Worm (Caenorhabditis elegans) whole organism, L4 larva: ENCODE measurements around the gene far-6.

Experiments
- D1046.2 ChIP-seq: fragments of 200-800 bp; sonication (Bioruptor generic); IDR thresholded peaks from 2 replicates; pipeline ENCODE4 v1.3.6; 2022; ENCODE audit warnings: missing genetic modification characterization, missing compliant biosample characterization
- F10B5.3 ChIP-seq: sonication (generic microtip); optimal IDR thresholded peaks from 2 replicates; lab custom pipeline; 2016; ENCODE audit warnings: mild to moderate bottlenecking, missing genetic modification characterization, missing compliant biosample characterization
- Y105C5A.15 ChIP-seq: fragments of 200-800 bp; sonication (Bioruptor generic); IDR thresholded peaks from 2 replicates; pipeline ENCODE4 v1.3.6; 2022; ENCODE audit warnings: missing genetic modification characterization, missing compliant biosample characterization
- Y5F2A.4 ChIP-seq: fragments of 200-800 bp; sonication (Bioruptor generic); optimal IDR thresholded peaks from 2 replicates; lab custom pipeline; 2018; ENCODE audit warnings: mild to moderate bottlenecking, missing genetic modification characterization, missing compliant biosample characterization
- Y75B8A.6 ChIP-seq: fragments of 200-800 bp; sonication (Bioruptor generic); IDR thresholded peaks from 2 replicates; pipeline ENCODE4 v1.3.6; 2022; ENCODE audit warnings: missing genetic modification reagents, missing genetic modification characterization, missing compliant biosample characterization
- aha-1 ChIP-seq: fragments of 150-350 bp; peaks from one replicate; lab custom pipeline; 2014; ENCODE audit warnings: missing biosample characterization, missing genetic modification characterization
- aly-2 ChIP-seq: sonication (generic microtip); optimal IDR thresholded peaks from 2 replicates; lab custom pipeline; 2018; ENCODE audit warnings: missing biosample characterization, missing genetic modification characterization
- ama-1 ChIP-seq: fragments of 150-350 bp; optimal IDR thresholded peaks from 2 replicates; lab custom pipeline; 2014; ENCODE audit warnings: inconsistent platforms, mixed read lengths
- ctbp-1 ChIP-seq: fragments of 200-800 bp; sonication (Bioruptor generic); IDR thresholded peaks from 2 replicates; pipeline ENCODE4 v1.3.6; 2022; ENCODE audit warnings: missing genetic modification reagents, missing genetic modification characterization, missing compliant biosample characterization
- daf-16 ChIP-seq, 3 experiments: sonication (generic microtip); optimal IDR thresholded peaks; 2 replicates each; lab custom pipeline; 2016 to 2017; ENCODE audit warnings: missing genetic modification characterization in 3 of 3, missing genetic modification reagents in 3 of 3, mild to moderate bottlenecking in 2 of 3, missing compliant biosample characterization in 2 of 3, missing biosample characterization in 1 of 3, moderate library complexity in 1 of 3
- dmd-6 ChIP-seq: fragments of 200-800 bp; sonication (Bioruptor generic); IDR thresholded peaks from 2 replicates; pipeline ENCODE4 v1.3.6; 2022; ENCODE audit warnings: missing genetic modification reagents, missing genetic modification characterization, missing compliant biosample characterization
- duxl-1 ChIP-seq: sonication (generic microtip); optimal IDR thresholded peaks from 2 replicates; lab custom pipeline; 2016; ENCODE audit warnings: mild to moderate bottlenecking, missing genetic modification characterization, moderate library complexity, missing compliant biosample characterization; ENCODE audit not compliant: poor library complexity
- dve-1 ChIP-seq: sonication (generic microtip); optimal IDR thresholded peaks from 2 replicates; lab custom pipeline; 2017; ENCODE audit warnings: antibody characterized with exemption, mild to moderate bottlenecking, missing genetic modification characterization, missing compliant biosample characterization; ENCODE audit not compliant: insufficient read depth
- egl-27 ChIP-seq: sonication (generic microtip); optimal IDR thresholded peaks from 3 replicates; lab custom pipeline; 2017; ENCODE audit warnings: missing biosample characterization, missing genetic modification reagents, missing genetic modification characterization
- fkh-10 ChIP-seq: fragments of 150-350 bp; optimal IDR thresholded peaks from 2 replicates; lab custom pipeline; 2014; ENCODE audit warnings: missing biosample characterization, missing genetic modification reagents, missing genetic modification characterization
- fos-1 ChIP-seq: fragments of 150-350 bp; optimal IDR thresholded peaks from 2 replicates; lab custom pipeline; 2014; ENCODE audit warnings: missing biosample characterization, missing genetic modification characterization
- hlh-11 ChIP-seq: fragments of 200-800 bp; sonication (Bioruptor generic); optimal IDR thresholded peaks from 2 replicates; lab custom pipeline; 2018; ENCODE audit warnings: mild to moderate bottlenecking, missing genetic modification characterization, missing compliant biosample characterization
- hlh-30 ChIP-seq: sonication (generic microtip); optimal IDR thresholded peaks from 2 replicates; lab custom pipeline; 2017; ENCODE audit warnings: antibody characterized with exemption, mild to moderate bottlenecking, missing genetic modification characterization, missing compliant biosample characterization; ENCODE audit not compliant: insufficient read depth
- madf-5 ChIP-seq, 2 experiments: fragments of 200-800 bp; sonication (Bioruptor generic); IDR thresholded peaks; 2 replicates each; pipeline ENCODE4 v1.3.6; 2022; ENCODE audit warnings: missing compliant biosample characterization in 2 of 2, missing genetic modification characterization in 2 of 2
- mdl-1 ChIP-seq, 2 experiments: fragments of 150-350 bp in 1 of 2; sonication (generic microtip) in 1 of 2; optimal IDR thresholded peaks; 2 replicates each; lab custom pipeline; 2014 to 2017; ENCODE audit warnings: missing biosample characterization in 2 of 2, missing genetic modification characterization in 2 of 2
- mep-1 ChIP-seq: fragments of 150-350 bp; sonication (generic microtip); optimal IDR thresholded peaks from 3 replicates; lab custom pipeline; 2014; ENCODE audit warnings: missing biosample characterization, missing genetic modification characterization
- mes-2 ChIP-seq: sonication (generic microtip); optimal IDR thresholded peaks from 2 replicates; lab custom pipeline; 2016; ENCODE audit warnings: missing genotype, mild to moderate bottlenecking, missing genetic modification characterization, missing compliant biosample characterization; ENCODE audit not compliant: poor library complexity, severe bottlenecking
- nhr-102 ChIP-seq: sonication (generic microtip); optimal IDR thresholded peaks from 2 replicates; lab custom pipeline; 2016; ENCODE audit warnings: mild to moderate bottlenecking, missing genetic modification characterization, moderate library complexity, missing compliant biosample characterization
- nhr-28 ChIP-seq: fragments of 150-350 bp; optimal IDR thresholded peaks from 2 replicates; lab custom pipeline; 2014; ENCODE audit warnings: missing biosample characterization, missing genetic modification characterization
- nhr-6 ChIP-seq: fragments of 150-350 bp; optimal IDR thresholded peaks from 2 replicates; lab custom pipeline; 2014; ENCODE audit warnings: missing biosample characterization, missing genetic modification characterization
- pha-4 ChIP-seq, 2 experiments: fragments of 150-350 bp in 1 of 2; fragments of 200-800 bp in 1 of 2; sonication (Bioruptor generic) in 1 of 2; IDR thresholded peaks in 1 of 2; optimal IDR thresholded peaks in 1 of 2; 2 replicates each; pipeline versions ENCODE4 v1.3.6 to Lab custom; 2014 to 2022; ENCODE audit warnings: missing genetic modification characterization in 2 of 2, missing genetic modification reagents in 2 of 2, missing biosample characterization in 1 of 2, missing compliant biosample characterization in 1 of 2
- pqm-1 ChIP-seq: sonication (generic microtip); optimal IDR thresholded peaks from 2 replicates; lab custom pipeline; 2017; ENCODE audit warnings: missing biosample characterization, missing genetic modification characterization
- skn-1 ChIP-seq: fragments of 150-350 bp; optimal IDR thresholded peaks from 2 replicates; lab custom pipeline; 2014; ENCODE audit warnings: missing biosample characterization, missing genetic modification characterization
- tra-1 ChIP-seq: fragments of 200-800 bp; sonication (Bioruptor generic); IDR thresholded peaks from 2 replicates; pipeline ENCODE4 v1.3.6; 2022; ENCODE audit warnings: missing genetic modification reagents, missing genetic modification characterization, missing compliant biosample characterization
- unc-39 ChIP-seq: sonication (generic microtip); optimal IDR thresholded peaks from 2 replicates; lab custom pipeline; 2017; ENCODE audit warnings: missing biosample characterization, missing genetic modification characterization
- unc-62 ChIP-seq, 3 experiments: fragments of 150-350 bp in 1 of 3; sonication (generic microtip); optimal IDR thresholded peaks in 2 of 3; peaks in 1 of 3; 1 replicate in 1 of 3; 2 replicates in 2 of 3; lab custom pipeline; 2014 to 2017; ENCODE audit warnings: missing biosample characterization in 3 of 3, missing genetic modification characterization in 3 of 3, missing genetic modification reagents in 3 of 3, missing genotype in 1 of 3
- zfp-3 ChIP-seq: fragments of 200-800 bp; sonication (Bioruptor generic); conservative IDR thresholded peaks from 2 replicates; pipeline ENCODE4 v1.3.6; 2022; ENCODE audit warnings: missing genetic modification reagents, missing genetic modification characterization, missing compliant biosample characterization
- zip-11 ChIP-seq: fragments of 200-800 bp; sonication (Bioruptor generic); IDR thresholded peaks from 2 replicates; pipeline ENCODE4 v1.3.6; 2022; ENCODE audit warnings: missing genetic modification characterization, missing compliant biosample characterization

The far-6 gene

DNA sequence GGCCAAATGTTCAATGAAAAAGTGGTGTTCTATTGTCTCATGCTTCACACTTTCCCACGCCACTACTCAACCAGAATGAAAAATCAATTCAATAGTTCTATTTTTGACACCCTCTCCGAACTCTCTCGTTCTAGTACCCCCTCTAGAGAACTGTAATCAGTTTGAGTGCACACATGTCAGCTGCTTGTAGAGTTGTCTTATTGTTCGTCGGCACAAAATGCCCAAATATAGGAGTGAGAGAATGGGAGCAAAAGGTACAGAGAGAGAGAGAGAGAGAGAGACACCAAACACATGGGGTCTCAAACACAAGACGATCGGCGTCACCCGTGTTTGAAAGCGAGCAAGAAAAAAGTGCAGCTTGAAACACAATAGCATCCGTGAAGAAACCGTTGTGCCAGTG is 6.1 kb downstream of the far-6 start (continued):
- peak; percentile 16 for TF ChIP-seq hlh-11 (tag; lab: Kevin White, UChicago)
- TF ChIP-seq pha-4 (GFP tag; IDR thresholded peaks at IDR 0.05; lab: Robert Waterston, UW) = no peak
- TF ChIP-seq pha-4 (tag; optimal IDR thresholded peaks at IDR 0.05; lab: Kevin White, UChicago) = no peak
- TF ChIP-seq zfp-3 = no peak
- no peak for TF ChIP-seq Y75B8A.6 (GFP tag; lab: Robert Waterston, UW)
- no peak for TF ChIP-seq fos-1 (tag; lab: Kevin White, UChicago)
- no peak for TF ChIP-seq zip-11 (GFP tag; lab: Robert Waterston, UW)
- TF ChIP-seq F10B5.3 = no peak
- no peak for TF ChIP-seq daf-16 (GFP tag; optimal IDR thresholded peaks at IDR 0.05; lab: Kevin White, UChicago)
- peak; percentile 11 for TF ChIP-seq daf-16 (tag; optimal IDR thresholded peaks at IDR 0.05; lab: Kevin White, UChicago)
- TF ChIP-seq dmd-6 (GFP tag; lab: Robert Waterston, UW) = peak; percentile 53
- TF ChIP-seq egl-27 = no peak
- TF ChIP-seq Y5F2A.4 (GFP tag; lab: Kevin White, UChicago) = no peak
- no peak for TF ChIP-seq mep-1
- TF ChIP-seq skn-1 (tag; lab: Kevin White, UChicago) = no peak
- TF ChIP-seq unc-39 = no peak
- no peak for TF ChIP-seq aly-2 (tag; lab: Kevin White, UChicago)
- no peak for TF ChIP-seq D1046.2
- no peak for TF ChIP-seq mes-2 (tag; lab: Kevin White, UChicago)
- peak; percentile 41 for TF ChIP-seq dve-1 (tag; lab: Kevin White, UChicago)
- TF ChIP-seq tra-1 (GFP tag; lab: Robert Waterston, UW) = no peak
- TF ChIP-seq ama-1 = no peak
- TF ChIP-seq ctbp-1 (GFP tag; lab: Robert Waterston, UW) = no peak
- TF ChIP-seq Y105C5A.15 (GFP tag; lab: Robert Waterston, UW) = no peak

DNA sequence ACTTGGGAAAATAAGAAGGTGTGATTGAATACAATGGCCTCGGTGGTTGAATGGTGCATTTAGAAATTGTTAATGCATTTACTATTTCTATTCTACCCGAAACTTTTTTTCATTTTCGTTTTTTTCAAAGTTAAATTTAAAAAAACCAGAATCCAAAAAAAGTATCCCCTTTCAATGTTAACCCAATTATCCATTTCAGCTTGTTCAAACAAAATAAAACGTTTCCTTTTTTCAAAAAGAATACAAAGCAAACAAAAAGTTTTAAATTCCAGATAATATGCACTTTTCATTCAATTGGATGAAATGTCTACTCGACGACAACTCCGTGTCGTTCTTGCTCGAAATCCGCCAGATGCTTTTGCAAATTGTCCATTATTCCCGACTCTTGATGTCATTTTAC is 14.4 kb downstream of the far-6 start, which contains the start of gene W02A2.5:
Gene W02A2.5, plus strand, starts transcription at position 301 of the 400 bp plus-strand sequence.
- TF ChIP-seq unc-62 (GFP tag; optimal IDR thresholded peaks at IDR 0.05 in 1 of 2; lab: Kevin White, UChicago) (peak in 1 of 2 experiments; percentile 62), unc-62 (tag; optimal IDR thresholded peaks at IDR 0.05; lab: Kevin White, UChicago) (no peak), F10B5.3 (no peak), aha-1 (tag; lab: Kevin White, UChicago) (no peak), nhr-102 (tag; lab: Kevin White, UChicago) (no peak), fkh-10 (GFP tag; lab: Kevin White, UChicago) (no peak)

DNA sequence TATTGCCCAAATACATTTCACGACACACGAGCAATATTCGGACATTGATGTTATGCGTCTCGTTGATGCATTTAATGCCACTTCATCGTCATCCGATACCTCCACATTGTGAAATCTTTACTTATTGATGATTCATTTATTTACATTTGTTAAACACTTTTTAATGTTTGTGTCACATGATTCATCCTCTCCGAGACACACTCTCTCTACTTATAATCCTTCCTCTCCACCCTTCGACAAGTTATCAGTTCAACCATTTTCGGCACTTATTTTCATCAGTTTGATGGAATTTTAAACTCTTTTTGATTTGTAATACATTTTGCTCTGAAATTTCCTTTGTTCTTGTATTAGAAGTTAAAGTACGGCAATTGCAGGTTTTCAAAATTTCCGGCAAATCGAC is 17.9 kb downstream of the far-6 start:
- no peak for TF ChIP-seq madf-5 (GFP tag; IDR thresholded peaks at IDR 0.05; lab: Robert Waterston, UW)
- TF ChIP-seq aha-1 (tag; lab: Kevin White, UChicago) = peak; percentile 40
- peak; percentile 39 for TF ChIP-seq hlh-11 (tag; lab: Kevin White, UChicago)
- TF ChIP-seq hlh-30 (tag; lab: Kevin White, UChicago) = peak; percentile 34
- TF ChIP-seq pha-4 (GFP tag; IDR thresholded peaks at IDR 0.05; lab: Robert Waterston, UW) = no peak
- TF ChIP-seq pha-4 (tag; optimal IDR thresholded peaks at IDR 0.05; lab: Kevin White, UChicago) = peak; percentile 90
- TF ChIP-seq dve-1 (tag; lab: Kevin White, UChicago) = peak; percentile 72
- no peak for TF ChIP-seq zfp-3
- TF ChIP-seq nhr-6 (tag; lab: Kevin White, UChicago) = peak; percentile 76
- TF ChIP-seq dmd-6 (GFP tag; lab: Robert Waterston, UW) = peak; percentile 54
- TF ChIP-seq nhr-28 (tag; lab: Kevin White, UChicago) = peak; percentile 35
- peak; percentile 35 for TF ChIP-seq pqm-1 (tag; lab: Kevin White, UChicago)
- TF ChIP-seq daf-16 (GFP tag; optimal IDR thresholded peaks at IDR 0.05; lab: Kevin White, UChicago) = no peak
- TF ChIP-seq daf-16 (tag; optimal IDR thresholded peaks at IDR 0.05; lab: Kevin White, UChicago) = peak; percentile 40
- no peak for TF ChIP-seq duxl-1 (tag; lab: Kevin White, UChicago)
- no peak for TF ChIP-seq mdl-1 (tag; optimal IDR thresholded peaks at IDR 0.05; lab: Kevin White, UChicago)
